Worm (Caenorhabditis elegans): Measurements from ENCODE around the gene C14E2.5.

Gene C14E2.5

DNA sequence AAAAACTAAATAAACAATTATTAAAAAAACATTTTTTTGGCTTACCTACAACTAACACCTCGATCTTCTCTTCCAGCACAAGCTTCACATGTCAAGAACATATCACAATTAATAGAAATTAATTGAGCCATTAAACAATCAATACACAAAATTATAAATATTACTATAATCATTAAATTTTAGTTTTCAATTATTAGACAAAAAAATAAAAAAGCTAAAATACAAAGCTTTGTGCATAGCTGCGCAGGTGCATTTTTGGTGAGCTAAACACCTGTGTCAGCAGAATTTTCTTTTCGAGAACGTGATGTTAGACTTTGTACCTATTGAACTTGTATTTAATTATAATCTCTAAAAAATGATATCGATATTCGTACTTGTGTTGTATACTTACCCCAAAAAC lies 4.8 kb upstream of the C14E2.5 start, which contains the start of gene C14E2.6:
Gene C14E2.6, minus strand, starts transcription at position 101 of the 400 bp plus-strand sequence.
- TF ChIP-seq dao-5 (tag; optimal IDR thresholded peaks at IDR 0.05) (no peak), him-1 (tag; optimal IDR thresholded peaks at IDR 0.05) (no peak), W03F9.2 (tag; optimal IDR thresholded peaks at IDR 0.05) (no peak)

DNA sequence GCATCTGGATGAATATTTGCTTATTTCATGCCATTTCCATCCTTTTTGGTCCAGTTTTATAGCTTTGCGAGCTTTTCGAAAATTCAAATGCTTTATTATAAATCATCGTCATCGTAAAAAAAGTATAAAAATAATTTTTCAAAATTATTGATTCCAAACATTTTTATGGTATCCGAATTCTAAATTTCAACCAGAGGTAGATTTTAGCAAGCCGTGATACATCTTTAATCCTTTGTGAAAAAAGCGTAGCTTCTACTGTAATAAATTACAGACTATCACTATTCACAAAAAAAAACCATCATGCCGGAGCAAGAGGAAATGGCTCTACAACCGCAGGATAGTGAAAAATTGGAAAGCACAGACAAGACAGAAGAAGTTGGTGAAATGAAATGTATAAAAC lies 1.0 kb upstream of the C14E2.5 start, which contains the start of gene C14E2.1:
Gene C14E2.1, plus strand, starts transcription at position 301 of the 400 bp plus-strand sequence.
- TF ChIP-seq dao-5 (tag; optimal IDR thresholded peaks at IDR 0.05) (no peak), W03F9.2 (tag; optimal IDR thresholded peaks at IDR 0.05) (no peak), him-1 (tag; optimal IDR thresholded peaks at IDR 0.05) (no peak)

DNA sequence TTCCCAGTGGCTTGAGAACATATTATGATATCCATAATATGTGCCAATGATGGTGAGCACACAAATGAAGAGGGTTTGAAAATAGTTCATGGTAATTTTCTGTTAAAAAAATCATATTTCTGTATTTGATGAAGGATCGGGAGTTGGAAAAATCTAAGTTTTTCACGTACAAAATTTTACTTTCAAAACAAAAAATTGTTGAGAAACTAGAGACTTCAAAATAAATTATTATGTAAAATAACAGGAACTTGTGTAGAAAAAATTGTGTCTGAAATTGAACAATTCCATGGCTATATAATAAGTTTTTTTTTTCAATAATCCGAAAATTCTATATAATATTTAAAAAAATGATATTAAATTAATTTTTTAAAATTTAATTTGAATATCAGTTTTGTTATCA lies 3.9 kb downstream of the C14E2.5 start, which contains the start of gene C14E2.4:
Gene C14E2.4, minus strand, starts transcription at position 101 of the 400 bp plus-strand sequence.
- TF ChIP-seq W03F9.2 (tag; optimal IDR thresholded peaks at IDR 0.05) (no peak), dao-5 (tag; optimal IDR thresholded peaks at IDR 0.05) (no peak), him-1 (tag; optimal IDR thresholded peaks at IDR 0.05) (no peak)

DNA sequence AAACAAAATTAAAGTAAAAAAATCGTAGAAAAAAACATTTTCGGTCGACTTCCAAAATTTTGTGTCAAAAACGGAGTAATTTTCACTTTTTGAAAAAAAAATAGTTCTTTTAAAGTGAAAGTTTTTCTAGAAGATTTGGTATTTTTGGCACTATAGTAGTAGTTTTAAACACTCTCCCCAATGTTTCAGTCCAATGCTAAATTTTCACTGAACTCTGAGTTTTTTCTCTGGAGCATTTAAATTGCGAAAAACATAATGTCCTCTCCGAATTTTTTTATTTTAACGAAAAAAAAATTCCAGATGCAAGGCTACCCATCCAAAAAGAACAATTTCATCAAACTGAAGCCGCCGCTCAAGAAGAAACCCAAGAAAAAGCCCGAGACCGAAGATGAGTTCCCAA lies 9.0 kb downstream of the C14E2.5 start, which contains the start of gene C14E2.7:
Gene C14E2.7, plus strand, starts transcription at position 301 of the 400 bp plus-strand sequence.
- TF ChIP-seq dao-5 (tag; optimal IDR thresholded peaks at IDR 0.05) = no peak
- TF ChIP-seq W03F9.2 (tag; optimal IDR thresholded peaks at IDR 0.05) = no peak
- no peak for TF ChIP-seq him-1 (tag; optimal IDR thresholded peaks at IDR 0.05)

DNA sequence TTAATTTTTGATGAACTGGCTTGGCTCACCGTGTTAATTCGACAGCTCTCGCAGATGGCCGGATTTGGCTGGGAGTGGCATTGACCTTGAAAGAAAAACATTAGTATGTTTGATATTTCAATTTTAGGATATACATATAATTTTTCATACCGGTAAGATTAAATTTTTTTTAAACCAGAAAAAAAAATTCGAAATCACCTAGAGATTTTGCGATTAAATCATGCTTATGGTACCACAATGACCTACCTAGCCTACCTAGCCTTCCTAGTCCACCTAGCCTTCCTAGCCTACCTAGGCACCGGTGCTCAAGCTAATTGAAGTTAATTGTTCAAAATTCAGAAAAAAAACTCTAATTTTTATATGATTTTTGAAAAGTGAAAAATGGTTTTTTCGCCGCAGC lies 13.7 kb downstream of the C14E2.5 start, which contains the start of gene C14E2.3:
Gene C14E2.3, minus strand, starts transcription at position 101 of the 400 bp plus-strand sequence.
- no peak for TF ChIP-seq him-1 (tag; optimal IDR thresholded peaks at IDR 0.05)
- no peak for TF ChIP-seq W03F9.2 (tag; optimal IDR thresholded peaks at IDR 0.05)
- no peak for TF ChIP-seq dao-5 (tag; optimal IDR thresholded peaks at IDR 0.05)

DNA sequence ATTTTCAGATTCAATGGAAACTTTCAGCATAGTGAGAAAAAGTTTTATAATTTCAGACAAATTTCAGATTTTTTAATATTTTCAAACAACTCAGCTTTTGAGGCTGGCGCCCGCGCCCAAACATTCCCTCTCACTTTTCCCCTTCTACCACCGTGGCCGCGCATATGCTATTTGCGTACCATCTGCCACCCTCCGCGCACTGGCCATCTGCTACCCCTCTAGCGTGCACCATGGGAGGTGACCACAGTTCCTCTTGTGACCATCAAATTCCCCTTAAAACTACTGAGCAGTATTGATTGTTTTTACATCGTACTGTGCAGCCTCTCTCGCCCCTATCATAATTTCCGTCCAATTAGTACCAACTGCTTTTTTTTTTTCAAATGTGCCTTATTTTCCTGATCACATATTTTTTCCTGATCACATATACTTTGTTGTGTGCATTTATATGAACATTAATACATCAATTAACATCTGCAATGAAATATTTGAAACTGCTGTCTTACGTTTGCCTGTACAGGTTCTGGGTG lies 24.1 kb downstream of the C14E2.5 start, which contains the start of gene C14E2.11:
Gene C14E2.11, plus strand, starts transcription at position 477 of the 527 bp plus-strand sequence.
- TF ChIP-seq dao-5 (tag; optimal IDR thresholded peaks at IDR 0.05) (no peak), W03F9.2 (tag; optimal IDR thresholded peaks at IDR 0.05) (no peak), him-1 (tag; optimal IDR thresholded peaks at IDR 0.05) (no peak)

DNA sequence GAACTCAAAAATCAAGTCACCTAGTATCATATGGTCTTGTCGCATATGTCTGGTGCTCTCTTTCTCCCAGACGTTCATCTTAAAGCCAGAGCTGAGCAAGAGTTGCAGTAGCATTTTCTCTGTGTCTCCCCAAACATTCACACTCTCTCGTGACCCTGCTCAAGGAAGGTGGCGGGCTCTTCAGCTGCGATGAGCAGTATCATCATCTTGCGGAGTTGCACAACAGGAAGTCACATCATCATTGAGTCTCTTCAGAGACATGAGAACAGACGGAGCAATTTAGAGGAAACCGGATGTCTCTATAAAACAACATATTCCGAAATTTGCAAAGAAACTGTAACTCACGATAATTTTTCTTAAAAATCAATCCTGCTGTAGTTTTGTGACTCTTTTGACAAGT lies 26.6 kb downstream of the C14E2.5 start:
- TF ChIP-seq him-1 (tag; optimal IDR thresholded peaks at IDR 0.05) (no peak), W03F9.2 (tag; optimal IDR thresholded peaks at IDR 0.05) (no peak), dao-5 (tag; optimal IDR thresholded peaks at IDR 0.05) (no peak)

DNA sequence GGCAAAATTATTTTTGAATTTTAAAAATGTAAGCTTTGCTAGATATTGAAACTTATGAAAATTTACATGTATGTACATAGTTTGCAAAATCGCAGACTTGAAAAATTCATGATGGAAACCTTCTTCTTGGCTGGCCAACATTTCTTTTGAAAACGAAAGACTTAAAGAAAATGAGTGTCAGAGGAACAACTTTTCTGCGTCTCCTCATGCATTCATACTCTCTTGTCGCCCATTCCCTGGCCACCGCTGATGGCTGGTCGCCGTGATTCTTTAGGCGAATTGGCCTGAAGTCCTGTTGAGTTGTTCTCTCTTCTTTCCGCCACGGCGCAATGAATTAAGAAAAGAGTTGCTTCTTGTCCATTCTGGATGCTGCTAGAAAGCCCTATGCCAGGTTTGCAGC lies 29.1 kb downstream of the C14E2.5 start:
- no peak for TF ChIP-seq dao-5 (tag; optimal IDR thresholded peaks at IDR 0.05)
- no peak for TF ChIP-seq him-1 (tag; optimal IDR thresholded peaks at IDR 0.05)

DNA sequence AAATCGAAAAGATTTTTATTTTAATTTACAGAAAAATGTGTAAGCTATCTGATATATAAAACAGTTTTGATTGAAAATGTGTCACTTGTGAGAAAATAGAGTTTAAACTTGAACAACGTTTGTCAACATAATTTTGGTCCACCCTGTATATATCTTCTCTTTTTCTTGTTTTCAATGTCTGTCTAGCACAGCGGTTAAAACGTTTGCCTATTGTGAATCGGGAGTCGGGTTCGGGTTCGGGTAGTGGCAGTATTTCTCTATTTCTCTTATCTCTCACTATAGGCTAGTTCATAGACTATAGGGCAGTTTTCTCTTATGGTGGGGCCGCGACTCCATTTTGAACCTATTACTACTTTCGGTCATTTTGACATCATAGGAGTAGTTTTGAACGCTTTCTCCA lies 34.0 kb downstream of the C14E2.5 start:
- TF ChIP-seq him-1 (tag; optimal IDR thresholded peaks at IDR 0.05) (no peak), dao-5 (tag; optimal IDR thresholded peaks at IDR 0.05) (no peak), W03F9.2 (tag; optimal IDR thresholded peaks at IDR 0.05) (no peak)

DNA sequence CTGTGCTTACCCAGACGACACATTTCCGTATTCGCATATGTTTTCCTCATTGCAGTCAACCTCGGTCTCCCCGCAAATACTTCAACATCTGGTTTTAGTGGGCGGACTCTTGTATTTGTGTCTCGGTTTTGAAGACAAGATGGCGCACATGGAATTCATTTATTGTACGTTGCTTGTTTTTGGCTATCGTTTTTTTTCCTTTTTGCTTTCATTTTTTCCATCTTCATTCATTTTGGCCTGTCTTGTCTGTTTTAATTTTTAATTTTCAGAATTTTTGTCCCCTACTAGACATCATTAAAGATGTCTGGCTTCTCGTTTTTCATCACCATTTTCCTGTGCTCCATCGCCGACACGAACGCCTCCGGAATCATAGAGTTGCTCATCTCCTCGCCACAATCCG lies 38.5 kb downstream of the C14E2.5 start, which contains the start of gene arg-1:
Gene arg-1, plus strand, starts transcription at position 301 of the 400 bp plus-strand sequence.
- TF ChIP-seq dao-5 (tag; optimal IDR thresholded peaks at IDR 0.05) = no peak
- TF ChIP-seq him-1 (tag; optimal IDR thresholded peaks at IDR 0.05) = no peak
- TF ChIP-seq W03F9.2 (tag; optimal IDR thresholded peaks at IDR 0.05) = no peak

DNA sequence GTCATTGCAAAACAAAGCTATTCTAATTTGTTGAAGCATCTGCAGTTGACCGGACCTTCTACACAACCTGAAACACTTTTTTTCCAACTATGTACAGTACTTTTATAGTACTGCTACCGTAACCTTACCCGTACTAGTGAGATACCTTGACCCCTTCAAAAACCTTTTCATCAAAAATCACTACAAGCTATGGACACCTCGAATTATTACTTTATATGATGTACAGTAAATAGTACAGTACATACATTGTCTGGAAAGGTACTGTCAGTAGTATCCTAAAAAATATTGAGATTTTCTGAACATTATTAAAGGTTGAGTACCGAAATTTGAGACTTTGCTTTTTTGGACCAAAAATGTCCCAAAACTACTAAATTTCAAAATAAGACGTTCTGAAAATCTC lies 39.4 kb downstream of the C14E2.5 start:
- TF ChIP-seq W03F9.2 (tag; optimal IDR thresholded peaks at IDR 0.05) (no peak), him-1 (tag; optimal IDR thresholded peaks at IDR 0.05) (no peak), dao-5 (tag; optimal IDR thresholded peaks at IDR 0.05) (no peak)

DNA sequence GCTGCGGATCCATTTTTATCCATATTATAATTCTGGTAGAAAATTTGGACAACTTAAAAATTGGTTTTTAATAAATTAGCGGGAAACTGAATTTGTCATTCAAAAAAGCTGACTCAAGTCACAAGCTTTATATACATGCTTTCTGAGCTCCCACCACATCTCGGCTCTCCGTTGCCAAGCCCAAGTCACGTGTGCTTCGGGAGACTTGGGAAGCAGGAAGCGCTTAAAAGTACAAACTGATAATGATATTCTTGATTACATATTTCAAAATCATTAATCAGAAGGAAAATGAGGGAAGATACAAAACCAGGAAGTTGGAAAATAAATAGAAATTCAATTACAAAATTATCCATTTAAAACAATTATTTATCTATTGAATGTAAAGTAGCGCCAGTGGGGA lies 47.2 kb downstream of the C14E2.5 start, which contains the start of gene elc-2:
Gene elc-2, minus strand, starts transcription at position 101 of the 400 bp plus-strand sequence.
- TF ChIP-seq dao-5 (tag; optimal IDR thresholded peaks at IDR 0.05) (no peak), W03F9.2 (tag; optimal IDR thresholded peaks at IDR 0.05) (no peak), him-1 (tag; optimal IDR thresholded peaks at IDR 0.05) (no peak)
